Worm (Caenorhabditis elegans) whole organism, midembryonic: Measurements from ENCODE around the gene C34C12.9.

ENCODE experiments used
- T22C8.4 ChIP-seq: fragments of 200-800 bp; sonication (Bioruptor generic); IDR thresholded peaks from 2 replicates; pipeline ENCODE4 v1.3.6; 2022; ENCODE audit warnings: missing genetic modification characterization, missing compliant biosample characterization
- cog-1 ChIP-seq: sonication (generic microtip); optimal IDR thresholded peaks from 2 replicates; lab custom pipeline; 2016; ENCODE audit warnings: missing genetic modification characterization, missing compliant biosample characterization
- flt-1 ChIP-seq: fragments of 200-800 bp; sonication (Bioruptor generic); IDR thresholded peaks from 2 replicates; pipeline ENCODE4 v1.3.6; 2022; ENCODE audit warnings: missing genetic modification characterization, missing compliant biosample characterization
- klf-2 ChIP-seq: fragments of 200-800 bp; sonication (Bioruptor generic); conservative IDR thresholded peaks from 2 replicates; pipeline ENCODE4 v1.3.6; 2022; ENCODE audit warnings: missing genetic modification reagents, missing genetic modification characterization, missing compliant biosample characterization
- med-1 ChIP-seq: sonication (generic microtip); optimal IDR thresholded peaks from 2 replicates; lab custom pipeline; 2017; ENCODE audit warnings: missing genetic modification characterization, mild to moderate bottlenecking, missing compliant biosample characterization, antibody characterized with exemption, missing genetic modification reagents; ENCODE audit not compliant: insufficient read depth
- ref-1 ChIP-seq: fragments of 200-800 bp; sonication (Bioruptor generic); conservative IDR thresholded peaks from 2 replicates; pipeline ENCODE4 v1.3.6; 2022; ENCODE audit warnings: missing genetic modification reagents, missing genetic modification characterization, missing compliant biosample characterization
- tab-1 ChIP-seq: fragments of 200-800 bp; sonication (Bioruptor generic); IDR thresholded peaks from 2 replicates; pipeline ENCODE4 v1.3.6; 2022; ENCODE audit warnings: missing genetic modification characterization, missing compliant biosample characterization

ce11 chrIII:3444139-3444538, 31.2 kb downstream of the C34C12.9 start, which contains the start of gene spe-41:
- TF ChIP-seq ref-1 (no peak), med-1 (GFP tag; lab: Kevin White, UChicago) (no peak), tab-1 (GFP tag; lab: Robert Waterston, UW) (no peak), klf-2 (GFP tag; lab: Robert Waterston, UW) (no peak), flt-1 (GFP tag; lab: Robert Waterston, UW) (no peak), cog-1 (no peak), T22C8.4 (GFP tag; lab: Robert Waterston, UW) (no peak)
